Worm (Caenorhabditis elegans): ENCODE measurements around the gene ZK1307.2.

- TF ChIP-seq unc-39 (tag; optimal IDR thresholded peaks at IDR 0.05) (no peak), spr-3 (GFP tag; optimal IDR thresholded peaks at IDR 0.05) (no peak), ama-1 (optimal IDR thresholded peaks at IDR 0.05) (no peak), hlh-30 (tag; optimal IDR thresholded peaks at IDR 0.05; ENCODE audit: insufficient read depth) (no peak), dmd-9 (GFP tag; IDR thresholded peaks at IDR 0.05) (no peak), nhr-10 (tag; optimal IDR thresholded peaks at IDR 0.05) (no peak), snpc-4 (tag; optimal IDR thresholded peaks at IDR 0.05) (no peak), dve-1 (tag; optimal IDR thresholded peaks at IDR 0.05; ENCODE audit: insufficient read depth) (no peak)
Measured at ce11 chrII:9665577-9665976, 11.8 kb upstream of the ZK1307.2 start, which contains the start of gene ZK1320.5.
